Worm (Caenorhabditis elegans) whole organism, young adult: ENCODE data around the gene nspc-20.

Experiments used
- B0019.2 ChIP-seq: fragments of 200-800 bp; sonication (Bioruptor generic); conservative IDR thresholded peaks from 2 replicates; pipeline ENCODE4 v1.3.6; 2022; ENCODE audit warnings: missing genetic modification reagents, missing genetic modification characterization, missing compliant biosample characterization
- B0035.1 ChIP-seq: sonication (generic microtip); optimal IDR thresholded peaks from 2 replicates; lab custom pipeline; 2016; ENCODE audit warnings: missing genetic modification characterization, mild to moderate bottlenecking, missing compliant biosample characterization, missing genotype, missing genetic modification reagents
- B0261.1 ChIP-seq: sonication (generic microtip); optimal IDR thresholded peaks from 2 replicates; lab custom pipeline; 2016; ENCODE audit warnings: mild to moderate bottlenecking, missing genetic modification characterization, moderate library complexity, missing compliant biosample characterization
- D2030.7 ChIP-seq: fragments of 200-800 bp; sonication (Bioruptor generic); IDR thresholded peaks from 2 replicates; pipeline ENCODE4 v1.3.6; 2022; ENCODE audit warnings: missing genetic modification reagents, missing genetic modification characterization, missing compliant biosample characterization
- F23B12.7 ChIP-seq: sonication (generic microtip); optimal IDR thresholded peaks from 2 replicates; lab custom pipeline; 2017; ENCODE audit warnings: missing genetic modification characterization, mild to moderate bottlenecking, missing compliant biosample characterization, antibody characterized with exemption, moderate library complexity; ENCODE audit not compliant: insufficient read depth
- F37B4.10 ChIP-seq: fragments of 200-800 bp; sonication (Bioruptor generic); IDR thresholded peaks from 2 replicates; pipeline ENCODE4 v1.3.6; 2022; ENCODE audit warnings: missing genetic modification characterization, missing compliant biosample characterization
- F39B2.1 ChIP-seq: fragments of 200-800 bp; sonication (Bioruptor generic); IDR thresholded peaks from 2 replicates; pipeline ENCODE4 v1.3.6; 2022; ENCODE audit warnings: missing genetic modification reagents, missing genetic modification characterization, missing compliant biosample characterization
- F52B5.7 ChIP-seq: sonication (generic microtip); optimal IDR thresholded peaks from 2 replicates; lab custom pipeline; 2016; ENCODE audit warnings: mild to moderate bottlenecking, missing genetic modification characterization, missing compliant biosample characterization
- F57A8.1 ChIP-seq: fragments of 200-800 bp; sonication (Bioruptor generic); optimal IDR thresholded peaks from 2 replicates; lab custom pipeline; 2018; ENCODE audit warnings: mild to moderate bottlenecking, missing genetic modification characterization, moderate library complexity, missing compliant biosample characterization
- aptf-3 ChIP-seq: fragments of 200-800 bp; sonication (Bioruptor generic); IDR thresholded peaks from 2 replicates; pipeline ENCODE4 v1.3.6; 2022; ENCODE audit warnings: missing genetic modification characterization, missing compliant biosample characterization
- atf-7 ChIP-seq: sonication (generic microtip); optimal IDR thresholded peaks from 2 replicates; lab custom pipeline; 2017; ENCODE audit warnings: mild to moderate bottlenecking, missing genetic modification characterization, missing compliant biosample characterization
- ccch-3 ChIP-seq: fragments of 200-800 bp; sonication (Bioruptor generic); optimal IDR thresholded peaks from 2 replicates; lab custom pipeline; 2018; ENCODE audit warnings: mild to moderate bottlenecking, missing genetic modification characterization, missing compliant biosample characterization
- cebp-2 ChIP-seq: fragments of 200-800 bp; sonication (Bioruptor generic); IDR thresholded peaks from 2 replicates; pipeline ENCODE4 v1.3.6; 2022; ENCODE audit warnings: missing genetic modification characterization, missing compliant biosample characterization
- ceh-27 ChIP-seq: fragments of 200-800 bp; sonication (Bioruptor generic); optimal IDR thresholded peaks from 2 replicates; lab custom pipeline; 2018; ENCODE audit warnings: mild to moderate bottlenecking, missing genetic modification characterization, moderate library complexity, missing compliant biosample characterization
- chd-7 ChIP-seq: sonication (generic microtip); optimal IDR thresholded peaks from 2 replicates; lab custom pipeline; 2016; ENCODE audit warnings: mild to moderate bottlenecking, missing genetic modification characterization, moderate library complexity, missing compliant biosample characterization
- dox-1 ChIP-seq: fragments of 200-800 bp; sonication (Bioruptor generic); IDR thresholded peaks from 2 replicates; pipeline ENCODE4 v1.3.6; 2022; ENCODE audit warnings: missing genetic modification reagents, missing genetic modification characterization, missing compliant biosample characterization
- dpff-1 ChIP-seq: sonication (generic microtip); optimal IDR thresholded peaks from 2 replicates; lab custom pipeline; 2017; ENCODE audit warnings: mild to moderate bottlenecking, missing genetic modification characterization, missing compliant biosample characterization
- dpl-1 ChIP-seq: fragments of 150-350 bp; optimal IDR thresholded peaks from 2 replicates; lab custom pipeline; 2014; ENCODE audit warnings: missing biosample characterization, missing genetic modification reagents, missing genetic modification characterization
- egl-18 ChIP-seq: fragments of 200-800 bp; sonication (Bioruptor generic); IDR thresholded peaks from 2 replicates; pipeline ENCODE4 v1.3.6; 2022; ENCODE audit warnings: missing genetic modification reagents, missing genetic modification characterization, missing compliant biosample characterization
- egl-44 ChIP-seq: fragments of 200-800 bp; sonication (Bioruptor generic); IDR thresholded peaks from 2 replicates; pipeline ENCODE4 v1.3.6; 2022; ENCODE audit warnings: missing genetic modification reagents, missing genetic modification characterization, missing compliant biosample characterization
- ekl-4 ChIP-seq: fragments of 200-800 bp; sonication (Bioruptor generic); IDR thresholded peaks from 2 replicates; pipeline ENCODE4 v1.3.6; 2022; ENCODE audit warnings: missing genetic modification reagents, missing genetic modification characterization, missing compliant biosample characterization
- ets-4 ChIP-seq: fragments of 200-800 bp; sonication (Bioruptor generic); optimal IDR thresholded peaks from 2 replicates; lab custom pipeline; 2018; ENCODE audit warnings: mild to moderate bottlenecking, missing genetic modification characterization, missing compliant biosample characterization
- gei-17 ChIP-seq: fragments of 200-800 bp; sonication (Bioruptor generic); optimal IDR thresholded peaks from 2 replicates; lab custom pipeline; 2018; ENCODE audit warnings: mild to moderate bottlenecking, missing genetic modification characterization, missing compliant biosample characterization
- hmg-1.2 ChIP-seq: fragments of 200-800 bp; sonication (Bioruptor generic); IDR thresholded peaks from 2 replicates; pipeline ENCODE4 v1.3.6; 2022; ENCODE audit warnings: missing genetic modification reagents, missing genetic modification characterization, missing compliant biosample characterization
- hmg-20 ChIP-seq: fragments of 200-800 bp; sonication (Bioruptor generic); IDR thresholded peaks from 2 replicates; pipeline ENCODE4 v1.3.6; 2022; ENCODE audit warnings: missing genetic modification reagents, missing genetic modification characterization, missing compliant biosample characterization
- hrde-1 ChIP-seq: sonication (generic microtip); optimal IDR thresholded peaks from 2 replicates; lab custom pipeline; 2016; ENCODE audit warnings: missing genetic modification characterization, mild to moderate bottlenecking, missing compliant biosample characterization, moderate library complexity, missing genotype, missing genetic modification reagents, borderline replicate concordance
- lag-1 ChIP-seq: fragments of 200-800 bp; sonication (Bioruptor generic); IDR thresholded peaks from 2 replicates; pipeline ENCODE4 v1.3.6; 2022; ENCODE audit warnings: missing genetic modification reagents, missing genetic modification characterization, missing compliant biosample characterization
- lin-26 ChIP-seq: fragments of 200-800 bp; sonication (Bioruptor generic); IDR thresholded peaks from 2 replicates; pipeline ENCODE4 v1.3.6; 2022; ENCODE audit warnings: missing genetic modification reagents, missing genetic modification characterization, missing compliant biosample characterization
- lin-35 ChIP-seq, 3 experiments: fragments of 150-350 bp in 2 of 3; sonication (generic microtip) in 1 of 3; optimal IDR thresholded peaks; 2 replicates each; lab custom pipeline; 2014 to 2018; ENCODE audit warnings: missing biosample characterization in 3 of 3, missing genetic modification characterization in 3 of 3, missing genetic modification reagents in 3 of 3
- lin-54 ChIP-seq: fragments of 200-800 bp; sonication (Bioruptor generic); optimal IDR thresholded peaks from 2 replicates; lab custom pipeline; 2018; ENCODE audit warnings: mild to moderate bottlenecking, missing genetic modification characterization, missing compliant biosample characterization
- lir-1 ChIP-seq: fragments of 200-800 bp; sonication (Bioruptor generic); conservative IDR thresholded peaks from 2 replicates; pipeline ENCODE4 v1.3.6; 2022; ENCODE audit warnings: missing genetic modification reagents, missing genetic modification characterization, missing compliant biosample characterization
- madf-8 ChIP-seq: fragments of 200-800 bp; sonication (Bioruptor generic); conservative IDR thresholded peaks from 2 replicates; pipeline ENCODE4 v1.3.6; 2022; ENCODE audit warnings: missing genetic modification reagents, missing genetic modification characterization, missing compliant biosample characterization
- mes-4 ChIP-seq: sonication (generic microtip); optimal IDR thresholded peaks from 2 replicates; lab custom pipeline; 2016; ENCODE audit warnings: missing genotype, missing genetic modification characterization, missing compliant biosample characterization
- rcor-1 ChIP-seq: fragments of 200-800 bp; sonication (Bioruptor generic); IDR thresholded peaks from 2 replicates; pipeline ENCODE4 v1.3.6; 2022; ENCODE audit warnings: missing genetic modification reagents, missing genetic modification characterization, missing compliant biosample characterization
- rec-8 ChIP-seq, 2 experiments: sonication (generic microtip); optimal IDR thresholded peaks; 2 replicates each; lab custom pipeline; 2016; ENCODE audit warnings: mild to moderate bottlenecking in 2 of 2, missing genetic modification characterization in 2 of 2, missing genetic modification reagents in 2 of 2, missing genotype in 2 of 2, missing biosample characterization in 1 of 2, missing compliant biosample characterization in 1 of 2, moderate library complexity in 1 of 2
- rpc-1 ChIP-seq, 2 experiments: fragments of 150-350 bp in 1 of 2; sonication (generic microtip) in 1 of 2; optimal IDR thresholded peaks; 2 replicates each; lab custom pipeline; 2014 to 2018; ENCODE audit warnings: missing biosample characterization in 1 of 2, missing genetic modification characterization in 1 of 2, missing genetic modification reagents in 1 of 2, missing genotype in 1 of 2
- tlf-1 ChIP-seq: fragments of 200-800 bp; sonication (Bioruptor generic); optimal IDR thresholded peaks from 2 replicates; lab custom pipeline; 2018; ENCODE audit warnings: mild to moderate bottlenecking, missing genetic modification characterization, missing compliant biosample characterization
- unc-62 ChIP-seq: fragments of 150-350 bp; optimal IDR thresholded peaks from 2 replicates; lab custom pipeline; 2014; ENCODE audit warnings: missing biosample characterization, missing genetic modification reagents, missing genetic modification characterization
- zfh-2 ChIP-seq: fragments of 200-800 bp; sonication (Bioruptor generic); conservative IDR thresholded peaks from 2 replicates; pipeline ENCODE4 v1.3.6; 2022; ENCODE audit warnings: missing genetic modification reagents, missing genetic modification characterization, missing compliant biosample characterization
- ztf-18 ChIP-seq: sonication (generic microtip); optimal IDR thresholded peaks from 2 replicates; lab custom pipeline; 2016; ENCODE audit warnings: missing genotype, mild to moderate bottlenecking, missing genetic modification characterization, missing compliant biosample characterization
- ztf-25 ChIP-seq: fragments of 200-800 bp; sonication (Bioruptor generic); IDR thresholded peaks from 2 replicates; pipeline ENCODE4 v1.3.6; 2022; ENCODE audit warnings: missing genetic modification reagents, missing genetic modification characterization, missing compliant biosample characterization
- ztf-6 ChIP-seq: fragments of 200-800 bp; sonication (Bioruptor generic); IDR thresholded peaks from 2 replicates; pipeline ENCODE4 v1.3.6; 2022; ENCODE audit warnings: missing genetic modification reagents, missing genetic modification characterization, missing compliant biosample characterization

Gene nspc-20

DNA sequence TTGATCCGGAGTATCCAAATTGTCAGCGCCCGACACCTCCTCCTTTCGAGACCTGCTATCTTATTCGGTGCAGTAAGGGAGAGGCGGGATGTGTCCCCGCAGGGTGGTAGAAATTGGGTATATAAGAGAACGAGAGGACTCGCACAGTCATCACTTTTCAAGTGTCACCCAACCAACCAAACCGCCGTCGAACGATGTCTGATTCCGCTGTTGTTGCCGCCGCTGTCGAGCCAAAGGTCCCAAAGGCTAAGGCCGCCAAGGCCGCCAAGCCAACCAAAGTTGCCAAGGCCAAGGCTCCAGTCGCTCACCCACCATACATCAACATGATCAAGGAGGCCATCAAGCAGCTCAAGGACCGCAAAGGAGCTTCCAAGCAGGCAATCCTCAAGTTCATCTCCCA lies 40.1 kb downstream of the nspc-20 start, which contains the start of gene his-24 (continued):
- 0 out of 2 replicates have a peak, but pooled peaks have one; percentile 8 for TF ChIP-seq lin-26 (GFP tag; lab: Robert Waterston, UW)
- TF ChIP-seq lag-1 = no peak
- no peak for TF ChIP-seq hmg-20
- TF ChIP-seq ceh-27 (GFP tag; lab: Kevin White, UChicago) = peak; percentile 77
- TF ChIP-seq unc-62 = no peak
- TF ChIP-seq ztf-6 (GFP tag; lab: Robert Waterston, UW) = 0 out of 2 replicates have a peak, but pooled peaks have one; percentile 43
- TF ChIP-seq mes-4 = no peak
- TF ChIP-seq zfh-2 (GFP tag; lab: Robert Waterston, UW) = no peak; the same call in 1 of the 2 replicates
- TF ChIP-seq ets-4 (GFP tag; lab: Kevin White, UChicago) = no peak
- TF ChIP-seq hrde-1 (tag; lab: Kevin White, UChicago) = no peak
- TF ChIP-seq chd-7 (tag; lab: Kevin White, UChicago) = peak; percentile 16
- no peak for TF ChIP-seq B0035.1
- no peak for TF ChIP-seq tlf-1 (GFP tag; lab: Kevin White, UChicago)
- TF ChIP-seq F52B5.7 (tag; lab: Kevin White, UChicago) = no peak
- peak; percentile 5; the same call in 1 of the 2 replicates for TF ChIP-seq egl-18 (GFP tag; lab: Robert Waterston, UW)
- no peak for TF ChIP-seq B0261.1 (tag; lab: Kevin White, UChicago)
- TF ChIP-seq ekl-4 (GFP tag; lab: Robert Waterston, UW) = no peak; the same call in 1 of the 2 replicates
- TF ChIP-seq gei-17 = no peak
- TF ChIP-seq dox-1 = peak; percentile 71
- no peak for TF ChIP-seq ccch-3
- peak; percentile 13 for TF ChIP-seq atf-7 (tag; lab: Kevin White, UChicago)
- TF ChIP-seq dpl-1 (GFP tag; lab: Kevin White, UChicago) = no peak
- TF ChIP-seq aptf-3 (GFP tag; lab: Robert Waterston, UW) = no peak
- no peak for TF ChIP-seq rcor-1
- peak; percentile 36 for TF ChIP-seq F23B12.7 (tag; lab: Kevin White, UChicago)
- no peak for TF ChIP-seq F37B4.10 (GFP tag; lab: Robert Waterston, UW)
- no peak for TF ChIP-seq rec-8 (tag; optimal IDR thresholded peaks at IDR 0.05; lab: Kevin White, UChicago)
- TF ChIP-seq rpc-1 (optimal IDR thresholded peaks at IDR 0.05; lab: Kevin White, UChicago) = no peak
- no peak for TF ChIP-seq rpc-1 (tag; optimal IDR thresholded peaks at IDR 0.05; lab: Kevin White, UChicago)
- TF ChIP-seq hmg-1.2 (GFP tag; lab: Robert Waterston, UW) = peak; percentile 35; the same call in 1 of the 2 replicates
- TF ChIP-seq ztf-25 (GFP tag; lab: Robert Waterston, UW) = no peak
- TF ChIP-seq, all 124 proteins: peak for 23

DNA sequence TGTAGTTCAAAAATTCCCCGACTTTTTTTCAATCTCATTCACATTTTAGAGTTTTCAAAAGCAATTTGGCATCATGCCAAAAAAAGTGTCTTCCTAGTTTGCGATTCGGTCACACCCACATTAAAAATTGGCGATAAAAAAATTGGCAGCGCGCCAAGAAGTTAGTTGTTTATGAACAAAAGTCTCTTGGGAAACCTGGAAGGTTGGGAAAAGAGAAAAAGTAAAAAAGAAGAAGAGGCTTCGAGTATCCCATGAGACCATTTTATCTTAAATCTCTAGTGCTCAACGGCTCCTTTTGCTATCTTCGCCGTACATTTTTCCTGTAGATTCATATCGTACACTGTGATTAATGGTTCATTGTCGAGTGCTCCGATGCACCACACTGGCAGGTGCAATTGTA lies 42.2 kb downstream of the nspc-20 start:
- TF ChIP-seq B0019.2 (GFP tag; lab: Robert Waterston, UW) = no peak
- TF ChIP-seq cebp-2 (GFP tag; lab: Robert Waterston, UW) = no peak
- no peak for TF ChIP-seq lin-54 (GFP tag; lab: Kevin White, UChicago)
- TF ChIP-seq F57A8.1 = no peak
- no peak for TF ChIP-seq ztf-6 (GFP tag; lab: Robert Waterston, UW)
- no peak for TF ChIP-seq F39B2.1 (GFP tag; lab: Robert Waterston, UW)
- TF ChIP-seq rpc-1 (optimal IDR thresholded peaks at IDR 0.05; lab: Kevin White, UChicago) = no peak
- no peak for TF ChIP-seq rpc-1 (tag; optimal IDR thresholded peaks at IDR 0.05; lab: Kevin White, UChicago)
- no peak for TF ChIP-seq dpl-1 (GFP tag; lab: Kevin White, UChicago)
- no peak for TF ChIP-seq lir-1 (GFP tag; lab: Robert Waterston, UW)
- TF ChIP-seq madf-8 = no peak
- no peak for TF ChIP-seq ztf-18 (tag; lab: Kevin White, UChicago)
- TF ChIP-seq dox-1 = no peak
- no peak for TF ChIP-seq B0035.1
- TF ChIP-seq lin-35 (GFP tag; optimal IDR thresholded peaks at IDR 0.05; lab: Kevin White, UChicago) = no peak
- no peak for TF ChIP-seq D2030.7 (GFP tag; lab: Robert Waterston, UW)
- TF ChIP-seq dpff-1 (tag; lab: Kevin White, UChicago) = no peak
- no peak for TF ChIP-seq egl-44 (GFP tag; lab: Robert Waterston, UW)
